Fruit fly (Drosophila melanogaster): ENCODE results near the gene Ptp61F.

Ptp61F gene

DNA sequence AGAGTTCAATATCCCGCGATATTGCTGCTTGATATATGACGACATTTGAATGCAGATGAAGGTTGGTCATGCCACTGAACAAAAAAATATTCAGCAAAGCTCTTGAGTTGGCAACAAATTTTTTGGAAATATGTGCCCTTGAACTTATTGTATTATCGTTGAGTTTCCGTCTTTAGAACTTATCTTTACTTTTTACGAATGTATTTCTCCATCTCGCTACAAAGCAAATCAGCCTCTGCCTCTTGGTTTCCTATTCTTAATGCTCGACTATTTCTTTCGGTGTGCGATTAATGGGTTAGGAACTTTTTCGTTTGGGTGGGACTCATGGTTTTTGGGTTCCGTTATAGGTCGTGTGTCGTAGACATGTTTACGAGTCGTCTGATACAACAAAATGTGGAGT, 151.9 kb downstream of the Ptp61F start (continued):
- TF ChIP-seq Dad (GFP tag; optimal IDR thresholded peaks at IDR 0.05) (peak; percentile 41), klu (GFP tag; IDR thresholded peaks at IDR 0.05) (no peak), bigmax (GFP tag; optimal IDR thresholded peaks at IDR 0.05) (no peak), CG17385 (GFP tag; optimal IDR thresholded peaks at IDR 0.05) (peak; percentile 73), CG8478 (optimal IDR thresholded peaks at IDR 0.05) (no peak), CG30431 (GFP tag; optimal IDR thresholded peaks at IDR 0.05) (peak; percentile 68), Xrp1 (GFP tag; IDR thresholded peaks at IDR 0.05) (peak; percentile 84), tin (GFP tag; optimal IDR thresholded peaks at IDR 0.05) (peak; percentile 68), Meics (GFP tag; optimal IDR thresholded peaks at IDR 0.05) (peak; percentile 32), dati (GFP tag; IDR thresholded peaks at IDR 0.05) (no peak), mam (GFP tag; optimal IDR thresholded peaks at IDR 0.05) (peak; percentile 28), CG16779 (GFP tag; IDR thresholded peaks at IDR 0.05) (no peak), CG17328 (GFP tag; IDR thresholded peaks at IDR 0.05) (peak; percentile 84), CG3726 (GFP tag; IDR thresholded peaks at IDR 0.05) (no peak), CG8290 (GFP tag; optimal IDR thresholded peaks at IDR 0.05) (peak; percentile 71), CG8290 (tag; optimal IDR thresholded peaks at IDR 0.05) (peak; percentile 32 to 34), gcm (GFP tag; optimal IDR thresholded peaks at IDR 0.05) (peak; percentile 65), CG6683 (GFP tag; optimal IDR thresholded peaks at IDR 0.05) (no peak), CG11085 (GFP tag; IDR thresholded peaks at IDR 0.05) (no peak), shn (GFP tag; optimal IDR thresholded peaks at IDR 0.05) (no peak), ash1 (GFP tag; optimal IDR thresholded peaks at IDR 0.05) (no peak), BtbVII (GFP tag; optimal IDR thresholded peaks at IDR 0.05) (peak; percentile 44), CG16813 (GFP tag; IDR thresholded peaks at IDR 0.05; ENCODE audit: partially characterized antibody) (no peak), GATAe (GFP tag; conservative IDR thresholded peaks at IDR 0.05) (0 out of 2 replicates have a peak, but pooled peaks have one; percentile 15), knrl (GFP tag; IDR thresholded peaks at IDR 0.05; ENCODE audit: partially characterized antibody) (no peak), Ssrp (tag; optimal IDR thresholded peaks at IDR 0.05) (peak; percentile 83), lab (GFP tag; optimal IDR thresholded peaks at IDR 0.05) (peak; percentile 34), ranshi (GFP tag; IDR thresholded peaks at IDR 0.05) (peak; percentile 59; the same call in 1 of the 2 replicates), Abd-B (GFP tag; optimal IDR thresholded peaks at IDR 0.05) (peak; percentile 76), CG3838 (GFP tag; optimal IDR thresholded peaks at IDR 0.05) (peak; percentile 18), CG18011 (GFP tag; optimal IDR thresholded peaks at IDR 0.05) (peak; percentile 24), CG7786 (GFP tag; optimal IDR thresholded peaks at IDR 0.05) (peak; percentile 62), ttk (GFP tag; IDR thresholded peaks at IDR 0.05) (peak; percentile 32; the same call in 1 of the 2 replicates), Taf1 (GFP tag; IDR thresholded peaks at IDR 0.05) (no peak), sd (tag; optimal IDR thresholded peaks at IDR 0.05) (peak; percentile 49), ato (GFP tag; IDR thresholded peaks at IDR 0.05; ENCODE audit: partially characterized antibody) (no peak), CG2678 (tag; optimal IDR thresholded peaks at IDR 0.05) (peak; percentile 76), jing (GFP tag; optimal IDR thresholded peaks at IDR 0.05) (no peak), esg (GFP tag; conservative IDR thresholded peaks at IDR 0.05) (peak; percentile 62), grn (GFP tag; optimal IDR thresholded peaks at IDR 0.05) (peak; percentile 4), mld (GFP tag; IDR thresholded peaks at IDR 0.05; ENCODE audit: partially characterized antibody) (no peak), trem (tag; optimal IDR thresholded peaks at IDR 0.05) (peak; percentile 67), da (GFP tag; optimal IDR thresholded peaks at IDR 0.05) (no peak), tio (GFP tag; optimal IDR thresholded peaks at IDR 0.05) (no peak), CG18599 (GFP tag; optimal IDR thresholded peaks at IDR 0.05) (peak; percentile 50), CG5953 (GFP tag; IDR thresholded peaks at IDR 0.05) (peak; percentile 43; the same call in 1 of the 2 replicates), amos (GFP tag; IDR thresholded peaks at IDR 0.05; ENCODE audit: partially characterized antibody) (no peak), CG1602 (GFP tag; optimal IDR thresholded peaks at IDR 0.05) (peak; percentile 68), zf30C (GFP tag; optimal IDR thresholded peaks at IDR 0.05) (peak; percentile 72), Rx (GFP tag; IDR thresholded peaks at IDR 0.05) (0 out of 2 replicates have a peak, but pooled peaks have one; percentile 16), so (GFP tag; IDR thresholded peaks at IDR 0.05) (0 out of 3 replicates have a peak, but pooled peaks have one; percentile 45)

Measured in whole organism, embryonic.